Fruit fly (Drosophila melanogaster) whole organism: ENCODE measurements around the gene ttk.

Source experiments
- CG8478 ChIP-seq: fragments of >200 bp; optimal IDR thresholded peaks from 2 replicates; lab custom pipeline; 2018; ENCODE audit warnings: inconsistent platforms
- Dll ChIP-seq: fragments of >200 bp; optimal IDR thresholded peaks from 2 replicates; lab custom pipeline; 2017
- EcR ChIP-seq, 2 experiments: fragments of >200 bp; optimal IDR thresholded peaks; 2 replicates each; lab custom pipeline; 2017; ENCODE audit warnings: missing biosample characterization in 2 of 2, missing genetic modification characterization in 2 of 2, missing genetic modification reagents in 2 of 2
- pan ChIP-seq: fragments of >200 bp; optimal IDR thresholded peaks from 2 replicates; lab custom pipeline; 2017
- psq ChIP-seq: fragments of >200 bp; optimal IDR thresholded peaks from 2 replicates; lab custom pipeline; 2017
- usp ChIP-seq: fragments of >200 bp; optimal IDR thresholded peaks from 2 replicates; lab custom pipeline; 2017; ENCODE audit warnings: missing biosample characterization, missing genetic modification characterization, mixed read lengths

ttk gene

DNA sequence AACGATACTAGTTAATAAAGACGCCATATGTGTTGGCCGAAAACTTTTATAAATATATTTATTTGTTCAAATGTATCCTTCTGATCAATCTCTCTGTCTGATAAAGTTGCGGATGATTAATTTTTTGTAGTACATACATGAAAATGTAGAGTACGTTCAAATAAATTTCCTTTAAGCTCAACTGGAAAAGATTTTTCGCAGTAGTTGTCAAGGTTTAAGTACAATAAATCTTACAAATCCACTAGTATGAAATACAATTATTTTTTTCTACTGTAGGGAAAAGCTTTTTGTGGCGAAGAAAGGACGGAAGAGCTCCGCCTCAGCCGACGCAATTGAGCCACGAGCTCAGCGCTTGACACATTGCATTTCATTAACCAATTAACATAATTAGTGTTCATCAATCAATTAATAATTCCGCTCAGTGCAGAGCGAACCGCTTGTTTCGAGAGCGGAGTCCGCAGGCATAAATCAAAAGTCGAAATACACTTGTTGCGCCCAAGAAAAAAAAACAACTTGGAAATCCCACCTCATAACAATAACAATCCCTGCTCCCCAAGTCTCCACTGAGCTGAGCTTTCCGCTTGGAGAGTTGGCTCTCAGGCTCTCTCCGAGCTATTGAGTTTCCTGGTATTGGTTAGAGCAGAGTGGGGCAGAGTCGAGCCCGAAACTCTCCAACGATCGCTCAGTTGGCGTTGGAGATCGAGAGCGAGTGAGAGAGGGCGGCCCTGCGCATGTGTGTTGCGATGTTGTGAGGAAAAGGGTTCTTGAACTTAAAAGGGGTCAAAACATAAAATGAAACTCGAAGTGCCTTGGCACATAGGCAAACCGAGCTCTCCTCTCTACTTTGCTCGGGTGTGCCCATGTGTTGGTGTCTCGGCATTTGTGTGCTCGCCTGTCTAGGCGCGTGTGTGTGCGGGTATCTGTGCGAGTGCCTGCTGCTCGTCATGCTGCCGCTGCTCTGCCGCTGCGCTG lies 24.7 kb upstream of the ttk start:
- TF ChIP-seq CG8478 (lab: Kevin White, UChicago) = no peak
- peak; percentile 90 for TF ChIP-seq Dll (lab: Kevin White, UChicago)
- no peak for TF ChIP-seq psq (lab: Kevin White, UChicago)
- peak in 1 of 2 experiments; percentile 90 for TF ChIP-seq EcR (GFP tag; optimal IDR thresholded peaks at IDR 0.05; lab: Kevin White, UChicago)
- TF ChIP-seq pan = no peak

DNA sequence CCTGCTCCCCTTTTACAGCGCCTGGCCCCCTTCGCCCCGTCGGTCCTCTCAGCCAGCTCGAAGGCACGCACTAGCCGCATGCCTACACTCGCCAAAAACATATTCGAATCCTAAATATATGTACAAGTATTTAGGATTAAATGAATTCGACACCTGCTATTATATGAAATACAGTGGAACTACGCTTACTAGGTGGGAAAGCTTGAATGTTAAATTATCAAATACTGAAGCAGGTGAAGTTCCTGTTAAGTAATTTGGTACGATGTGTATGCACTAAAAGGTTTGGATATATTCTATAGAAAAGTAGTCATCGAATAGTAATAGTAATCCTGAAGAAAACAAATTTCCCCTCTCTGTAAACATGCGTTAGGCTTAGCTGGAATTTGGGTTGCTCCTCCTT lies 23.9 kb upstream of the ttk start:
- TF ChIP-seq CG8478 (lab: Kevin White, UChicago) (no peak), Dll (lab: Kevin White, UChicago) (no peak), psq (lab: Kevin White, UChicago) (no peak), pan (no peak), usp (no peak), EcR (GFP tag; optimal IDR thresholded peaks at IDR 0.05; lab: Kevin White, UChicago) (no peak)

DNA sequence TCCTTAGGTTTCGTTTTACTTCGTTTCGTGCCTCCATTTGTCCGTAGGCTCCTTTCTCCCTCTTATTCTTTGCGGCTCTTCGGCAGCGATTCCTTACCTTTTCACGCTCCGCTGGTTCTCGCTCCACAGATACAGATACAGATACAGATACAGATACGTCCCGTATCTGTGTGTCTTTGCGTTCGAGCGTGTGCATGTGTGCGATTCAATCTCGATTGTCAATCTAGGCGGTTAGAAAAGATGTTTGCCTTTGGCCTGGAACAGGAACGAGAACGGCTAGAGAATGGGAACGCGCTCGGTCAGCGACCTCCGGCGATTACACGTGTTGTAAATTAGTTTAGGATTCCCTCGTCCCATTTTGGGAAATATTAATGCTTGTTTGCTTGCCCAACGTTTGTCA lies 23.2 kb upstream of the ttk start:
- TF ChIP-seq Dll (lab: Kevin White, UChicago) (no peak), EcR (GFP tag; optimal IDR thresholded peaks at IDR 0.05; lab: Kevin White, UChicago) (peak in 1 of 2 experiments; percentile 76)

DNA sequence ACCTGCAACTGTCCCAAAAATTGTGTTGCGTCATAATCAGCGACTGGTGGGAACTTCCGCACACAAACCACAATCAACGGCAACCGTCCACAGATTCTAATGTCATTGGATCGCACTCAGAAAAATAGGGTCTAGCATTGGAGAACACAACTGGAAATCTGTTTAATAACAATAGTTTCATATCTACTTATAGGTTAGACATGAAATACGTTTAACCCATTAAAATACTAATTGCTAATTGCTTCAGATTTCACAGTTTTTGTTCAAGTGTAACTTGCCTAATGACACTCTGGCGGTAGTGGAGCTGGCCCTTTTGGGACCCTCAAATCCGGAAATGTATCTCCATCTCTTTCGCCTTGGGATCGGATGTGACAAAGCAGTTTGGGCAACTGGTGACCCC lies 17.0 kb upstream of the ttk start:
- TF ChIP-seq psq (lab: Kevin White, UChicago) = no peak
- no peak for TF ChIP-seq EcR (GFP tag; optimal IDR thresholded peaks at IDR 0.05; lab: Kevin White, UChicago)
- no peak for TF ChIP-seq pan

DNA sequence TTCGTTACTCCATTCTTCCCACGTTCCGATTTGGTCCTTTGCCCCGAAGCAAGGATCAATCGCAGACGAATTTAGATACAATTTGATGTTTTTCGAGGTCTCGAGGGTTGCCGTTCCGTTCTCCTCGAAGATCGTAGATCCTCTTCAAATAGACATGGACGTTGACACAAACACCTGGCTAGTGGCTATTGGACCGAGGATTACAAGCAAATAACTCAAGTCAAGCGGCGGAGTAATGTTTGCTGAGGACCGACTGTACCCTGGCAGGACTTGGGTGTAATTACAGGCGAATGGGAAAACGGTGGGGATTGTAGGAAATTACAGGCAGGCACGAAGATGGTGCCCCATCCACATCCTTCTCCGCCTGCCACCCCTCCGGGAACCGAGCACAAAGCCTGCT lies 16.1 kb upstream of the ttk start:
- no peak for TF ChIP-seq pan

DNA sequence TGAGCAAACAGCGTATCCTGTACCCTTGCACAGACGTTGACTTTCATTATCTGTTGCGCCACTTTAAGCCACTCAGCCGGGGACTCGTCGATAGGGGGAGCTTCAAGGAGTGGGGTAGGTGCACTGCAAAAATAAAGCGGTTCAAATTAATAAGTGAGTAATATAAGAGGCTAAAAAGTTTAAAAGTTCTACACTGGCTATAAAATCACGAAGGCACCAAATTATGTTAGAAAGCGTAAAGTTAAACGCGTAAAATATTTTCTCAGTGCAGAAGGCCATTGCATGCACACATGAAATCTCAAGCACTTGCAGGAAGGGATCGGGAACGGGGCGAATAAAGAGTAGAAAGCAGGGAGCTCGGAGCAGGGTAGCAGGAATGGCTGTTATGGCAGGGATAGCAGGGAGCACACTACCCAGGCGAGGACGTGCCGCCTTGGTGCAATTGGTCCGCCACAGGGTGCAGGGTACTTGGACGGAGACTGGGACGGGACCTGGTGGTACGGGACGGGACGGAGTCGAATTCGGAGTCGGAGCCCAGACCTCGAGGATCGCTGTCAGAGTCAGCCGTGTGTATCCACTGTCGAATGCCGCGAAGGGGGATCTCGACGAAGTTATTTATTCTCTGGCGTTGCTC lies 15.4 kb upstream of the ttk start:
- no peak for TF ChIP-seq pan
- no peak for TF ChIP-seq psq (lab: Kevin White, UChicago)
- no peak for TF ChIP-seq Dll (lab: Kevin White, UChicago)
- no peak for TF ChIP-seq usp

DNA sequence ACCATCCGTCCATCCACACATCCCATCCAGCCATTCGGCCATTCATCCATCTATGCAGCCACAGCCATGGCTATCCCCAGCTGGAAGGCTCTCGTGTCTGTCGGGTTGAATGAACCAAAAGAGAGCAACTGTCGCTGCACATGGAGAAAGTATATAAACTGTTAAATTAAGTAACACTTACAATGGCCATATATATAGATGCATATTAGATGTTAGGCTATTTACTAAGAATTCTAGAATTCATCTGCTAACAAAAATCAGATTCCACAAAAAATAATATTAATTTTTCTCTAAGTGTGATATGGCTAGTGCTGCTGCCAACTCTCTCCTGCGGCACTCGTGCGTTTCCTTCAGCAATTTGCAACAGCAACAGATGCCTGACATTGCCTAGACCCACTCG lies 13.5 kb upstream of the ttk start:
- no peak for TF ChIP-seq pan
- TF ChIP-seq usp = no peak
- peak in 1 of 2 experiments; percentile 94 for TF ChIP-seq EcR (GFP tag; optimal IDR thresholded peaks at IDR 0.05; lab: Kevin White, UChicago)
- no peak for TF ChIP-seq CG8478 (lab: Kevin White, UChicago)

DNA sequence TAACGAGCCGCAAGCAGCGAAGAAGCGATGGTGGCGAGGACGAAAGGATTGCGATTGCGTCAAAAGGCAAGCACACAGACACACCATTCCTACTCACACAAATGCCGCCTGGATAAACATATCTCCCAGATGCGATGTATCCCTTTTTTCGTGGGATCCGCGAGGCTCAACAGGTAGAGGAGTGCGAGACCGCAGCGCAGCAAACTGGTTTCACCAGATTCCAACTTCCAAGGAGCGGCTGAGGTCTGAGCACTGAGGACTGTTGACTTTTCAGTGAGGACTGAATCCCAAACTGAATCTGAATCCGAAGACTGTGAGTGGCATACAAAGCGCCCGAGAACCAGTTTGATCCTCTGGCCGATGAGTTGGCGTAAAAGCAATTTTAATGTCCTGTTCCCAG lies 11.7 kb upstream of the ttk start:
- no peak for TF ChIP-seq pan
- TF ChIP-seq Dll (lab: Kevin White, UChicago) = no peak
- TF ChIP-seq EcR (GFP tag; optimal IDR thresholded peaks at IDR 0.05; lab: Kevin White, UChicago) = no peak
- no peak for TF ChIP-seq psq (lab: Kevin White, UChicago)
- TF ChIP-seq CG8478 (lab: Kevin White, UChicago) = no peak
- TF ChIP-seq usp = no peak

DNA sequence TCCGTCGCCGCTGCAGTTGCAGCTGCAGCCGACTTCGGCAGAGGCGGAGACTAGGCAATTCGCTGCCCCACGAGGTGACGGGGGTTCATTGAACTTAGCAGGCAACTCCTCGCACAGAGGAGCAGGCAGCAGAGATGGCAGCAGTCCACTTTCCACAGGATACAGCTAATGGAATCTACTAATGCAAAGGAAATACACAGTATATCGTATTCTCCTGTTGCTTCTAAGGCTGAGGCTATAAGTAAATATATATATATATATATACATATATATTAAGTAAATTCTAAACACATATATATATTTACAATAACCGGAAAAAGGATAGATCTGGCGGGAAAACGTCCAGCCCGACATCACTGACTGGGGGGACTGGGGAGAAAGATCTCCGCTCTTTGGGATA lies 10.3 kb upstream of the ttk start:
- TF ChIP-seq EcR (GFP tag; optimal IDR thresholded peaks at IDR 0.05; lab: Kevin White, UChicago) (peak in 1 of 2 experiments; percentile 38), CG8478 (lab: Kevin White, UChicago) (no peak)

DNA sequence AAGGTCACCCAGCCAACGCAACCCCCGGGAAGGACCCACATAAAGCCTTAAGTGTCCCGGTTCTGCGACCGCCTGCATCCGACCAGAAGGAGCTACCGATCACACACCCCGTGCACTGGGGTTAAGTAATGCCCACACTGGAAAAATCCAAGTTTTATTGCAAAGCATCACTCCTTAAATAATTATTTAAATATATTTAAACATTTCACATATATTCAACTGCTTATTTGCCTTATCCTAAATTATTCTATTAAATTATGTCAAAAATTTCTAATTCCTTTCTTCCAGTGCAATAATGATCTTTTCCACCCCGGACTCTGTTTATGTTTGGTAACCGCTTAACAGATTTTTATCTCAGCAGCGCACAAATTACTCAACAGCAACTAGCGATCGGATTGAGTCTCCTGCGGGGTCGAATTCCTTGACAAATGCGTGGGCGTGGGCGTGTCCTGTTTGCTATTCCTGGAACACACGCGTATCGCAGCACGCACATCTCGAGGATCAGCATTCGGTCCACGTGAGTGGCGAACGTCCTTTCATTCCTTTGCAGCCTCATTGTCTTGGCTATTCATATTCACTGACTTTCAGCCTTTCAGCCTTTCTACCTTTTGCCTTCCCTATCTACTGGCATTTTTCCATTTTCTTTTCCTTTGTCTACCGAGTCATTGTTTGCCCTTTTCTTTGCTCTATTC lies 9.0 kb upstream of the ttk start:
- TF ChIP-seq psq (lab: Kevin White, UChicago) (no peak), Dll (lab: Kevin White, UChicago) (no peak), usp (no peak), EcR (GFP tag; optimal IDR thresholded peaks at IDR 0.05; lab: Kevin White, UChicago) (peak in 1 of 2 experiments; percentile 16), pan (no peak), CG8478 (lab: Kevin White, UChicago) (no peak)

DNA sequence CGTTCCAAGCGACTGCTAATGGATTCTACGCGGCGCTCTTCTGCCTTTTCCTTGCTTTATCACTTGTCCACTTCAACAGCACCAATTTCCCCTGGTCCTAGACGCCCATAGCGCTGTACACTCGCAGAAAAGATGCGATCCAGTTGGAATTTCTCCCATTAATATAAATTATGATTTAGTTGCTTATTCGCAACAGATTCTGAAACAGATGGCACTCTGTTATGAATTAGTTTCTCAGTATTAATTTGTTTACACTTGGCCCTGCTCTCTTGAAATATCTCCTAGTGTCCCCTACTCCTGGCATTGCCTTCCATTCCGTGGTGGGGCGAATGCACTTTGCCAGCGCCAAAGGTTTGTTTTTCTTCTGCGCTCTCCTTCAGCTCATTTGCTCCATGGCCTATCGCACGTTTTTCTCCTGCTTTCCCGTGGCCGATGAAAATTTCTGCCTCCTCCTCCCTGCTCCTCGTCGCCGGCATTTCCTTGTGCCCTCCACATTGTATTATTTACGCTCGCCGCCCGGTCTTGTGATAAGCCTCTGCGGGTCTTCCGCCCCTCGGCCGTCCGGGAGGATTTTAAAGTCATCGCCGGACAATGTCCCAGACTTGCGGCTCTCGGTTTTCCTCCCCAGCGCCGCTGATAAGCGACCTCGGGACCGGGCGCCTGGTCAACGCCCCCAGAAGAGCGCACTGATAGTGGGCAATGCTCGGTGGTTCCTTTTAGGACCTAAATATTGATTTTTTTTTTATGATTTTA lies 7.3 kb upstream of the ttk start:
- TF ChIP-seq usp (no peak), EcR (GFP tag; optimal IDR thresholded peaks at IDR 0.05; lab: Kevin White, UChicago) (peak in 1 of 2 experiments; percentile 82)

DNA sequence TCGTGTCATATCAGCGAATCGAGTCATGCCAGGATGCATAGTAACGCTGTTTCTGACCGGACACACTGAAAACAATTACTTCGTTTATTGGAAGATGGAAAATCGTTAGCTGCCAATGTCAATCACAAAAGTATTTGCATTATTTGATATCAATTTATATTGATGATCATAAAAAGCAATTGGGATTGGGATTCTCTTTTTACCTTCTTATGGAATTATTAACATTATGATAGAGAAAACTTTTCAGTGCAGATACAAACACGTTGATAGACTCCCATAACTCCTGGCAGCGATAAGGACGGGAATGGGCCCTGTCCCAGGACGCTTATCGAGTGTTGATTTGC lies 6.8 kb upstream of the ttk start:
- TF ChIP-seq EcR (GFP tag; optimal IDR thresholded peaks at IDR 0.05; lab: Kevin White, UChicago) (no peak), CG8478 (lab: Kevin White, UChicago) (no peak), Dll (lab: Kevin White, UChicago) (no peak), psq (lab: Kevin White, UChicago) (no peak), pan (no peak), usp (no peak)
